Worm (Caenorhabditis elegans) whole organism, L2 larva: Measurements from ENCODE around the gene F53F8.6.
A peak's percentile ranks its signal among the peaks of the same experiment; 100 is the strongest.

ENCODE experiments used
- C34F6.9 ChIP-seq: fragments of 150-350 bp; optimal IDR thresholded peaks from 2 replicates; lab custom pipeline; 2014; ENCODE audit warnings: missing biosample characterization, missing genetic modification characterization
- F13H6.1 ChIP-seq: sonication (generic microtip); optimal IDR thresholded peaks from 2 replicates; lab custom pipeline; 2016; ENCODE audit warnings: missing genetic modification characterization, missing compliant biosample characterization
- Y55F3AM.14 ChIP-seq: fragments of 200-800 bp; sonication (Bioruptor generic); optimal IDR thresholded peaks from 2 replicates; lab custom pipeline; 2018; ENCODE audit warnings: mild to moderate bottlenecking, missing genetic modification characterization, missing compliant biosample characterization
- ZK546.5 ChIP-seq: sonication (generic microtip); optimal IDR thresholded peaks from 2 replicates; lab custom pipeline; 2017; ENCODE audit warnings: missing biosample characterization, missing genetic modification characterization
- alr-1 ChIP-seq: fragments of 150-350 bp; optimal IDR thresholded peaks from 2 replicates; lab custom pipeline; 2014; ENCODE audit warnings: missing biosample characterization, missing genetic modification characterization
- ama-1 ChIP-seq: fragments of 150-350 bp; optimal IDR thresholded peaks from 2 replicates; lab custom pipeline; 2018; ENCODE audit warnings: inconsistent platforms
- blmp-1 ChIP-seq: sonication (generic microtip); optimal IDR thresholded peaks from 2 replicates; lab custom pipeline; 2017; ENCODE audit warnings: missing genetic modification characterization, mild to moderate bottlenecking, missing compliant biosample characterization, antibody characterized with exemption, moderate library complexity; ENCODE audit not compliant: insufficient read depth
- ceh-16 ChIP-seq: fragments of 150-350 bp; optimal IDR thresholded peaks from 2 replicates; lab custom pipeline; 2014; ENCODE audit warnings: missing biosample characterization, missing genetic modification characterization
- ceh-82 ChIP-seq: fragments of 150-350 bp; optimal IDR thresholded peaks from 2 replicates; lab custom pipeline; 2014; ENCODE audit warnings: missing biosample characterization, missing genetic modification characterization
- crh-2 ChIP-seq: sonication (generic microtip); optimal IDR thresholded peaks from 2 replicates; lab custom pipeline; 2017; ENCODE audit warnings: missing biosample characterization, missing genetic modification characterization
- egl-27 ChIP-seq: sonication (generic microtip); optimal IDR thresholded peaks from 3 replicates; lab custom pipeline; 2017; ENCODE audit warnings: missing biosample characterization, missing genetic modification reagents, missing genetic modification characterization
- elt-1 ChIP-seq: fragments of 150-350 bp; optimal IDR thresholded peaks from 2 replicates; lab custom pipeline; 2014; ENCODE audit warnings: missing biosample characterization, missing genetic modification characterization
- elt-3 ChIP-seq: sonication (generic microtip); optimal IDR thresholded peaks from 2 replicates; lab custom pipeline; 2017; ENCODE audit warnings: missing biosample characterization, missing genetic modification characterization
- fos-1 ChIP-seq: fragments of 150-350 bp; optimal IDR thresholded peaks from 2 replicates; lab custom pipeline; 2014; ENCODE audit warnings: missing biosample characterization, missing genetic modification characterization
- gmeb-1 ChIP-seq: fragments of 150-350 bp; optimal IDR thresholded peaks from 2 replicates; lab custom pipeline; 2014; ENCODE audit warnings: missing biosample characterization, missing genetic modification characterization
- lin-11 ChIP-seq: fragments of 150-350 bp; sonication (generic microtip); optimal IDR thresholded peaks from 2 replicates; lab custom pipeline; 2014; ENCODE audit warnings: missing biosample characterization, missing genetic modification characterization, inconsistent platforms, mixed read lengths
- lin-13 ChIP-seq: fragments of 150-350 bp; optimal IDR thresholded peaks from 2 replicates; lab custom pipeline; 2014; ENCODE audit warnings: missing biosample characterization, missing genetic modification reagents, missing genetic modification characterization
- lin-39 ChIP-seq: fragments of 150-350 bp; optimal IDR thresholded peaks from 2 replicates; lab custom pipeline; 2014; ENCODE audit warnings: missing biosample characterization, missing genetic modification reagents, missing genetic modification characterization
- lsy-2 ChIP-seq, 2 experiments: fragments of 150-350 bp in 1 of 2; sonication (generic microtip) in 1 of 2; optimal IDR thresholded peaks; 2 replicates each; lab custom pipeline; 2014 to 2017; ENCODE audit warnings: missing biosample characterization in 2 of 2, missing genetic modification characterization in 2 of 2
- mdl-1 ChIP-seq, 2 experiments: fragments of 150-350 bp in 1 of 2; sonication (generic microtip) in 1 of 2; optimal IDR thresholded peaks; 2 replicates each; lab custom pipeline; 2017; ENCODE audit warnings: missing biosample characterization in 2 of 2, missing genetic modification characterization in 2 of 2
- nhr-12 ChIP-seq: fragments of 150-350 bp; optimal IDR thresholded peaks from 2 replicates; lab custom pipeline; 2014; ENCODE audit warnings: missing biosample characterization, missing genetic modification characterization
- nhr-129 ChIP-seq: fragments of 150-350 bp; optimal IDR thresholded peaks from 2 replicates; lab custom pipeline; 2014; ENCODE audit warnings: missing biosample characterization, missing genetic modification characterization
- nhr-21 ChIP-seq: fragments of 150-350 bp; optimal IDR thresholded peaks from 2 replicates; lab custom pipeline; 2014; ENCODE audit warnings: missing biosample characterization, missing genetic modification characterization
- nhr-23 ChIP-seq: fragments of 150-350 bp; optimal IDR thresholded peaks from 2 replicates; lab custom pipeline; 2014; ENCODE audit warnings: missing biosample characterization, missing genetic modification reagents, missing genetic modification characterization
- nhr-237 ChIP-seq: fragments of 150-350 bp; optimal IDR thresholded peaks from 2 replicates; lab custom pipeline; 2014; ENCODE audit warnings: missing biosample characterization, missing genetic modification characterization
- nhr-25 ChIP-seq: fragments of 150-350 bp; sonication (generic microtip); optimal IDR thresholded peaks from 3 replicates; lab custom pipeline; 2014; ENCODE audit warnings: missing biosample characterization, missing genetic modification characterization
- nhr-6 ChIP-seq: fragments of 150-350 bp; optimal IDR thresholded peaks from 2 replicates; lab custom pipeline; 2014; ENCODE audit warnings: missing biosample characterization, missing genetic modification characterization
- nhr-77 ChIP-seq: fragments of 150-350 bp; optimal IDR thresholded peaks from 2 replicates; lab custom pipeline; 2014; ENCODE audit warnings: missing biosample characterization, missing genetic modification characterization
- peb-1 ChIP-seq: fragments of 150-350 bp; optimal IDR thresholded peaks from 2 replicates; lab custom pipeline; 2014; ENCODE audit warnings: missing biosample characterization, missing genetic modification characterization
- sem-4 ChIP-seq: fragments of 150-350 bp; optimal IDR thresholded peaks from 2 replicates; lab custom pipeline; 2014; ENCODE audit warnings: missing biosample characterization, missing genetic modification reagents, missing genetic modification characterization
- skn-1 ChIP-seq: sonication (generic microtip); optimal IDR thresholded peaks from 2 replicates; lab custom pipeline; 2017; ENCODE audit warnings: missing biosample characterization, missing genetic modification characterization
- sma-3 ChIP-seq: sonication (generic microtip); optimal IDR thresholded peaks from 2 replicates; lab custom pipeline; 2016; ENCODE audit warnings: missing genetic modification reagents, missing genetic modification characterization, missing compliant biosample characterization
- sma-9 ChIP-seq, 2 experiments: fragments of 150-350 bp in 1 of 2; sonication (generic microtip) in 1 of 2; optimal IDR thresholded peaks; 2 replicates each; lab custom pipeline; 2014 to 2016; ENCODE audit warnings: missing genetic modification characterization in 2 of 2, mild to moderate bottlenecking in 1 of 2, missing biosample characterization in 1 of 2, missing compliant biosample characterization in 1 of 2, missing genetic modification reagents in 1 of 2, moderate library complexity in 1 of 2
- snpc-4 ChIP-seq: fragments of 150-350 bp; optimal IDR thresholded peaks from 2 replicates; lab custom pipeline; 2014; ENCODE audit warnings: missing biosample characterization, missing genetic modification characterization
- unc-55 ChIP-seq: fragments of 150-350 bp; sonication (generic microtip); optimal IDR thresholded peaks from 3 replicates; lab custom pipeline; 2014; ENCODE audit warnings: missing biosample characterization, missing genetic modification reagents, missing genetic modification characterization
- zag-1 ChIP-seq: fragments of 150-350 bp; optimal IDR thresholded peaks from 2 replicates; lab custom pipeline; 2014; ENCODE audit warnings: missing biosample characterization, missing genetic modification characterization
- ztf-11 ChIP-seq: sonication (generic microtip); optimal IDR thresholded peaks from 2 replicates; lab custom pipeline; 2017; ENCODE audit warnings: missing biosample characterization, missing genetic modification characterization
- ztf-4 ChIP-seq: fragments of 150-350 bp; optimal IDR thresholded peaks from 2 replicates; lab custom pipeline; 2014; ENCODE audit warnings: missing biosample characterization, missing genetic modification characterization

F53F8.6 gene

ce11 chrV:20712318-20712993 lies 8.4 kb downstream of the F53F8.6 start:
- no peak for TF ChIP-seq nhr-6 (tag; lab: Kevin White, UChicago)
- TF ChIP-seq zag-1 (tag; lab: Kevin White, UChicago): no peak
- no peak for TF ChIP-seq alr-1 (tag; lab: Kevin White, UChicago)
- TF ChIP-seq gmeb-1: peak; percentile 70
- peak; percentile 81 for TF ChIP-seq F13H6.1 (tag; lab: Kevin White, UChicago)
- TF ChIP-seq fos-1: peak; percentile 57
- TF ChIP-seq Y55F3AM.14 (GFP tag; lab: Kevin White, UChicago): no peak
- no peak for TF ChIP-seq blmp-1 (tag; lab: Kevin White, UChicago)
- no peak for TF ChIP-seq peb-1 (tag; lab: Kevin White, UChicago)
- peak; percentile 87 for TF ChIP-seq sma-9 (GFP tag; optimal IDR thresholded peaks at IDR 0.05; lab: Kevin White, UChicago)
- TF ChIP-seq sma-9 (tag; optimal IDR thresholded peaks at IDR 0.05; lab: Kevin White, UChicago): no peak
- TF ChIP-seq sem-4 (tag; lab: Kevin White, UChicago): peak; percentile 6
- no peak for TF ChIP-seq lin-13
- peak; percentile 55 for TF ChIP-seq crh-2 (tag; lab: Kevin White, UChicago)
- peak; percentile 63 for TF ChIP-seq sma-3 (GFP tag; lab: Kevin White, UChicago)
- TF ChIP-seq nhr-129 (tag; lab: Kevin White, UChicago): peak; percentile 35
- TF ChIP-seq elt-3: no peak
- peak; percentile 48 to 77 for TF ChIP-seq mdl-1 (tag; optimal IDR thresholded peaks at IDR 0.05; lab: Kevin White, UChicago)

ce11 chrV:20712994-20713326 lies 8.9 kb downstream of the F53F8.6 start:
- peak; percentile 29 for TF ChIP-seq F13H6.1 (tag; lab: Kevin White, UChicago)
- no peak for TF ChIP-seq nhr-23
- TF ChIP-seq unc-55 (GFP tag; lab: Kevin White, UChicago): peak; percentile 59
- TF ChIP-seq Y55F3AM.14 (GFP tag; lab: Kevin White, UChicago): no peak
- TF ChIP-seq nhr-237: no peak
- TF ChIP-seq crh-2 (tag; lab: Kevin White, UChicago): peak; percentile 68
- TF ChIP-seq sma-9 (GFP tag; optimal IDR thresholded peaks at IDR 0.05; lab: Kevin White, UChicago): peak; percentile 75
- no peak for TF ChIP-seq sma-9 (tag; optimal IDR thresholded peaks at IDR 0.05; lab: Kevin White, UChicago)
- TF ChIP-seq mdl-1 (tag; optimal IDR thresholded peaks at IDR 0.05; lab: Kevin White, UChicago): peak in 1 of 2 experiments; percentile 77
- peak; percentile 85 for TF ChIP-seq ztf-4 (tag; lab: Kevin White, UChicago)
- TF ChIP-seq nhr-21 (tag; lab: Kevin White, UChicago): no peak
- TF ChIP-seq blmp-1 (tag; lab: Kevin White, UChicago): peak; percentile 14
- TF ChIP-seq C34F6.9: peak; percentile 82
- TF ChIP-seq lin-11: no peak
- no peak for TF ChIP-seq alr-1 (tag; lab: Kevin White, UChicago)
- peak; percentile 92 for TF ChIP-seq nhr-129 (tag; lab: Kevin White, UChicago)
- peak; percentile 88 for TF ChIP-seq ama-1
- peak; percentile 41 for TF ChIP-seq nhr-25 (tag; lab: Kevin White, UChicago)
- TF ChIP-seq lsy-2 (tag; optimal IDR thresholded peaks at IDR 0.05; lab: Kevin White, UChicago): peak in 1 of 2 experiments; percentile 71
- no peak for TF ChIP-seq ztf-11 (tag; lab: Kevin White, UChicago)
- no peak for TF ChIP-seq nhr-12 (tag; lab: Kevin White, UChicago)
- TF ChIP-seq nhr-77 (tag; lab: Kevin White, UChicago): no peak
- TF ChIP-seq elt-1 (tag; lab: Kevin White, UChicago): no peak
- TF ChIP-seq gmeb-1: no peak
- no peak for TF ChIP-seq sma-3 (GFP tag; lab: Kevin White, UChicago)
- TF ChIP-seq ZK546.5 (tag; lab: Kevin White, UChicago): no peak
- no peak for TF ChIP-seq snpc-4 (tag; lab: Kevin White, UChicago)
- TF ChIP-seq skn-1 (tag; lab: Kevin White, UChicago): peak; percentile 21
- no peak for TF ChIP-seq lin-13
- TF ChIP-seq, all 48 proteins: peak for 13

- TF ChIP-seq blmp-1 (tag; lab: Kevin White, UChicago) (peak; percentile 73), ceh-82 (no peak)
- TF ChIP-seq, all 48 proteins: peak for 1
Measured at ce11 chrV:20713620-20714019, 9.6 kb downstream of the F53F8.6 start, which contains the start of gene Y44A6C.1. Gene Y44A6C.1 (plus strand): TSS chrV:20713920.

DNA sequence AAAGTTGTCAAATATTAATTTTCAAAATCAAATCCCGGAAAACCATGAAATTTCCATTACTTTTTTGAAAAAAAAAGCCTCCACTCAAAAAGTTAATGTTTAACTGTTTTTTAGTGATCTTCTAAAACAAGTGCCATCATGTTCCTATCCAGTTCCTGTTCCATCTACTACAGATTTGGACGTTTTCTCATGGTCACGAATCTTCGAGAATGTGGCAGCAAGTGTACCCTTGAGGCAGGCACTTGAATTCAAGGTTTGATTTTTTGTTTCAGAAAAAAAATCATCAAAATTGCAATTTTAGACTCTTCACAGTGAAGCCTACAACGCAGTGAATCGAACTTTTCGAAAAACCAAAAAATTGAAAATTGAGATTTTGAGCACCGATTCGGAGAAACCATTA lies 10.5 kb downstream of the F53F8.6 start:
- no peak for TF ChIP-seq lin-39 (tag; lab: Kevin White, UChicago)
- no peak for TF ChIP-seq nhr-237
- TF ChIP-seq ceh-82: no peak
- TF ChIP-seq egl-27 (tag; lab: Kevin White, UChicago): no peak
- TF ChIP-seq sma-3 (GFP tag; lab: Kevin White, UChicago): no peak
- no peak for TF ChIP-seq alr-1 (tag; lab: Kevin White, UChicago)
- TF ChIP-seq sma-9 (GFP tag; optimal IDR thresholded peaks at IDR 0.05; lab: Kevin White, UChicago): no peak
- TF ChIP-seq sma-9 (tag; optimal IDR thresholded peaks at IDR 0.05; lab: Kevin White, UChicago): no peak
- TF ChIP-seq ceh-16 (tag; lab: Kevin White, UChicago): no peak
